Worm (Caenorhabditis elegans) whole organism, L3 larva: ENCODE measurements around the gene F27B3.6.
A peak's percentile ranks its signal among the peaks of the same experiment; 100 is the strongest.

Source experiments
- ama-1 ChIP-seq: fragments of 150-350 bp; optimal IDR thresholded peaks from 2 replicates; lab custom pipeline; 2018
- ceh-28 ChIP-seq: fragments of 150-350 bp; optimal IDR thresholded peaks from 2 replicates; lab custom pipeline; 2014; ENCODE audit warnings: missing biosample characterization, missing genetic modification reagents, missing genetic modification characterization
- eor-1 ChIP-seq, 2 experiments: fragments of 150-350 bp; optimal IDR thresholded peaks; 2 replicates each; lab custom pipeline; 2014 to 2018; ENCODE audit warnings: missing biosample characterization in 2 of 2, missing genetic modification characterization in 2 of 2
- fkh-10 ChIP-seq: sonication (generic microtip); optimal IDR thresholded peaks from 2 replicates; lab custom pipeline; 2017; ENCODE audit warnings: missing biosample characterization, missing genetic modification reagents, missing genetic modification characterization
- jun-1 ChIP-seq: fragments of 150-350 bp; optimal IDR thresholded peaks from 2 replicates; lab custom pipeline; 2014; ENCODE audit warnings: missing biosample characterization, missing genetic modification reagents, missing genetic modification characterization
- nhr-12 ChIP-seq: fragments of 150-350 bp; optimal IDR thresholded peaks from 2 replicates; lab custom pipeline; 2014; ENCODE audit warnings: missing biosample characterization, missing genetic modification characterization
- nhr-237 ChIP-seq: fragments of 150-350 bp; optimal IDR thresholded peaks from 2 replicates; lab custom pipeline; 2014; ENCODE audit warnings: missing biosample characterization, missing genetic modification characterization
- nhr-25 ChIP-seq: sonication (generic microtip); optimal IDR thresholded peaks from 2 replicates; lab custom pipeline; 2017; ENCODE audit warnings: missing biosample characterization, missing genetic modification characterization
- unc-39 ChIP-seq: sonication (generic microtip); optimal IDR thresholded peaks from 4 replicates; lab custom pipeline; 2017; ENCODE audit warnings: missing biosample characterization, missing genetic modification characterization
- ztf-4 ChIP-seq: fragments of 150-350 bp; optimal IDR thresholded peaks from 2 replicates; lab custom pipeline; 2014; ENCODE audit warnings: missing biosample characterization, missing genetic modification characterization

- TF ChIP-seq fkh-10 (no peak), unc-39 (tag; lab: Kevin White, UChicago) (no peak), nhr-12 (no peak), ceh-28 (tag; lab: Kevin White, UChicago) (peak; percentile 14), nhr-237 (tag; lab: Kevin White, UChicago) (no peak), nhr-25 (tag; lab: Kevin White, UChicago) (peak; percentile 87), eor-1 (tag; optimal IDR thresholded peaks at IDR 0.05; lab: Kevin White, UChicago) (no peak), jun-1 (peak; percentile 27), ama-1 (no peak), ztf-4 (tag; lab: Kevin White, UChicago) (no peak)
These were observed 29.8 kb upstream of the F27B3.6 start, which contains the start of the genes mdh-2 and F20H11.4 for ce11 chrIII:6608101-6608672.
